Fruit fly (Drosophila melanogaster) whole organism, pupa: ENCODE results near the gene Cpr78E.

ENCODE experiments used
- CG12605 ChIP-seq: fragments of 200-800 bp; sonication (Bioruptor generic); IDR thresholded peaks from 2 replicates; pipeline ENCODE4 v1.3.6; 2022; ENCODE audit warnings: missing biosample characterization, missing genetic modification characterization
- CG14655 ChIP-seq: fragments of 200-800 bp; sonication (Bioruptor generic); optimal IDR thresholded peaks from 3 replicates; lab custom pipeline; 2017; ENCODE audit warnings: mild to moderate bottlenecking, missing biosample characterization, missing genetic modification reagents, missing genetic modification characterization
- CG17806 ChIP-seq: fragments of 200-800 bp; sonication (Bioruptor generic); optimal IDR thresholded peaks from 2 replicates; lab custom pipeline; 2018; ENCODE audit warnings: missing biosample characterization, mild to moderate bottlenecking, missing genetic modification characterization, moderate library complexity
- CG32121 ChIP-seq: fragments of 200-800 bp; sonication (Bioruptor generic); IDR thresholded peaks from 2 replicates; pipeline ENCODE4 v1.3.6; 2022; ENCODE audit warnings: missing biosample characterization, missing genetic modification characterization
- CG8159 ChIP-seq: fragments of 200-800 bp; sonication (Bioruptor generic); optimal IDR thresholded peaks from 3 replicates; lab custom pipeline; 2018; ENCODE audit warnings: missing biosample characterization, mild to moderate bottlenecking, missing genetic modification characterization, moderate library complexity
- CG8301 ChIP-seq: fragments of 200-800 bp; sonication (Bioruptor generic); optimal IDR thresholded peaks from 2 replicates; lab custom pipeline; 2018; ENCODE audit warnings: missing biosample characterization, mild to moderate bottlenecking, missing genetic modification characterization
- EcR ChIP-seq: fragments of 200-800 bp; sonication (Bioruptor generic); optimal IDR thresholded peaks from 3 replicates; lab custom pipeline; 2019; ENCODE audit warnings: missing biosample characterization, missing genetic modification characterization, mild to moderate bottlenecking, moderate library complexity, missing genetic modification reagents
- Ets98B ChIP-seq: fragments of 200-800 bp; sonication (Bioruptor generic); IDR thresholded peaks from 2 replicates; pipeline ENCODE4 v1.3.6; 2022; ENCODE audit warnings: missing biosample characterization, missing genetic modification characterization
- Pif1A ChIP-seq: fragments of 200-800 bp; sonication (Bioruptor generic); optimal IDR thresholded peaks from 3 replicates; lab custom pipeline; 2016; ENCODE audit warnings: missing biosample characterization, missing genetic modification characterization
- Pif1B ChIP-seq: fragments of 200-800 bp; sonication (Bioruptor generic); optimal IDR thresholded peaks from 3 replicates; lab custom pipeline; 2016; ENCODE audit warnings: missing biosample characterization, missing genetic modification characterization
- fd96Ca ChIP-seq: fragments of 200-800 bp; sonication (Bioruptor generic); IDR thresholded peaks from 3 replicates; pipeline ENCODE4 v1.3.6; 2022; ENCODE audit warnings: missing biosample characterization, missing genetic modification characterization
- gl ChIP-seq: fragments of 200-800 bp; sonication (Bioruptor generic); optimal IDR thresholded peaks from 2 replicates; lab custom pipeline; 2018; ENCODE audit warnings: missing biosample characterization, mild to moderate bottlenecking, missing genetic modification characterization
- rn ChIP-seq: fragments of 200-800 bp; sonication (Bioruptor generic); IDR thresholded peaks from 2 replicates; pipeline ENCODE4 v1.3.6; 2022; ENCODE audit warnings: missing biosample characterization, missing genetic modification characterization

DNA sequence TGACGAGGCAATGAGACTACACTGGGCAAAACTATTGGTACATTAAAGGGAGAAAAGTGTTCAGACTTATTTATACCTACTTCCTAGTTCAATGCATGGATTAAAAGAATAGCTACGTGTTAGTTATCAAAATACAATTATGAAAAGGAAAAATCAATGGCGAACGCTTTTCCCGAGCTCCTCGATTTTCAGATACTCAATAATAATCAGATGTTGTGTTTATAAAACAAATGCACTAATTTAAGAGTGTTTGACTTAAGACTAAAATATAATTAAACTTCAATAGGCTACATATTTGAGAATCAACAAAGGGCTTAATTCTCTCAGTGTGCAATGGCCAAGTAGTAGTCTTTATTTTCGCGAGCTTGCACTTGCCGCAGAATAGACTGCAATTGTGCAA lies 49.2 kb upstream of the Cpr78E start:
- TF ChIP-seq CG32121 (GFP tag; lab: Robert Waterston, UW) (no peak), EcR (GFP tag; lab: Kevin White, UChicago) (no peak), rn (GFP tag; lab: Robert Waterston, UW) (no peak), CG8301 (tag; lab: Kevin White, UChicago) (peak; percentile 56), CG12605 (no peak), CG8159 (peak; percentile 43), gl (no peak), Ets98B (GFP tag; lab: Robert Waterston, UW) (no peak), Pif1A (peak; percentile 35), fd96Ca (GFP tag; lab: Robert Waterston, UW) (no peak), CG14655 (GFP tag; lab: Kevin White, UChicago) (peak; percentile 70), CG17806 (tag; lab: Kevin White, UChicago) (peak; percentile 46), Pif1B (GFP tag; lab: Kevin White, UChicago) (no peak)
